Fruit fly (Drosophila melanogaster): ENCODE results near the gene X11L.

X11L gene

dm6 chrX:17581606-17582281 lies 17.7 kb upstream of the X11L start (continued):
- no peak for TF ChIP-seq CG16863 (GFP tag; optimal IDR thresholded peaks at IDR 0.05)
- TF ChIP-seq CG10366 (GFP tag; IDR thresholded peaks at IDR 0.05) = no peak

- TF ChIP-seq CG18262 (tag; optimal IDR thresholded peaks at IDR 0.05) (no peak), CG9437 (GFP tag; optimal IDR thresholded peaks at IDR 0.05) (no peak), lbe (GFP tag; optimal IDR thresholded peaks at IDR 0.05) (no peak), CG8478 (optimal IDR thresholded peaks at IDR 0.05) (no peak), Mes4 (GFP tag; optimal IDR thresholded peaks at IDR 0.05) (peak; percentile 8), gce (GFP tag; IDR thresholded peaks at IDR 0.05) (no peak), Dbx (GFP tag; IDR thresholded peaks at IDR 0.05) (0 out of 3 replicates have a peak, but pooled peaks have one; percentile 15), bsh (GFP tag; optimal IDR thresholded peaks at IDR 0.05) (peak in 1 of 2 experiments; percentile 45), CG15696 (tag; optimal IDR thresholded peaks at IDR 0.05) (no peak), Hsf (GFP tag; optimal IDR thresholded peaks at IDR 0.05) (no peak), ac (GFP tag; optimal IDR thresholded peaks at IDR 0.05) (no peak), tap (tag; optimal IDR thresholded peaks at IDR 0.05) (no peak), ase (GFP tag; IDR thresholded peaks at IDR 0.05) (no peak), dmrt99B (tag; optimal IDR thresholded peaks at IDR 0.05) (peak; percentile 35), CG9817 (tag; optimal IDR thresholded peaks at IDR 0.05) (no peak), gfzf (GFP tag; optimal IDR thresholded peaks at IDR 0.05) (no peak), CG3407 (GFP tag; optimal IDR thresholded peaks at IDR 0.05) (peak; percentile 48), zfh2 (GFP tag; optimal IDR thresholded peaks at IDR 0.05) (no peak), CG10209 (GFP tag; optimal IDR thresholded peaks at IDR 0.05) (peak; percentile 52), CG14965 (GFP tag; optimal IDR thresholded peaks at IDR 0.05; ENCODE audit: borderline replicate concordance) (no peak), CrebB (tag; optimal IDR thresholded peaks at IDR 0.05) (no peak), slp2 (GFP tag; optimal IDR thresholded peaks at IDR 0.05) (no peak), CG4730 (GFP tag; IDR thresholded peaks at IDR 0.05) (no peak), otp (GFP tag; IDR thresholded peaks at IDR 0.05) (no peak), Nf-YC (tag; optimal IDR thresholded peaks at IDR 0.05) (no peak), cas (GFP tag; IDR thresholded peaks at IDR 0.05) (no peak), Aef1 (GFP tag; IDR thresholded peaks at IDR 0.05) (no peak), gcm (GFP tag; optimal IDR thresholded peaks at IDR 0.05) (peak; percentile 27), CG8281 (tag; optimal IDR thresholded peaks at IDR 0.05) (no peak), corto (GFP tag; optimal IDR thresholded peaks at IDR 0.05) (no peak), abd-A (tag; optimal IDR thresholded peaks at IDR 0.05) (no peak), ranshi (GFP tag; IDR thresholded peaks at IDR 0.05) (peak; percentile 18; the same call in 1 of the 2 replicates), CG6813 (GFP tag; optimal IDR thresholded peaks at IDR 0.05) (peak; percentile 50), NC2α (GFP tag; optimal IDR thresholded peaks at IDR 0.05) (no peak), Usf (GFP tag; optimal IDR thresholded peaks at IDR 0.05) (no peak), CG17328 (GFP tag; IDR thresholded peaks at IDR 0.05) (no peak), CG17802 (tag; optimal IDR thresholded peaks at IDR 0.05) (no peak), Bteb2 (GFP tag; optimal IDR thresholded peaks at IDR 0.05) (no peak), stwl (tag; optimal IDR thresholded peaks at IDR 0.05) (no peak), CG2199 (GFP tag; IDR thresholded peaks at IDR 0.05) (no peak), wek (GFP tag; optimal IDR thresholded peaks at IDR 0.05) (peak; percentile 31), HHEX (GFP tag; optimal IDR thresholded peaks at IDR 0.05) (peak; percentile 57), Jarid2 (GFP tag; optimal IDR thresholded peaks at IDR 0.05) (no peak), Sox102F (GFP tag; optimal IDR thresholded peaks at IDR 0.05) (peak; percentile 47), CG8944 (GFP tag; optimal IDR thresholded peaks at IDR 0.05) (no peak), BEAF-32 (GFP tag; optimal IDR thresholded peaks at IDR 0.05) (no peak)
Observed at dm6 chrX:17582650-17583049, 16.8 kb upstream of the X11L start.

All from whole organism, embryonic.